Fruit fly (Drosophila melanogaster): ENCODE results near the gene CG15478.
A peak's percentile ranks its signal among the peaks of the same experiment; 100 is the strongest.

Gene CG15478

DNA sequence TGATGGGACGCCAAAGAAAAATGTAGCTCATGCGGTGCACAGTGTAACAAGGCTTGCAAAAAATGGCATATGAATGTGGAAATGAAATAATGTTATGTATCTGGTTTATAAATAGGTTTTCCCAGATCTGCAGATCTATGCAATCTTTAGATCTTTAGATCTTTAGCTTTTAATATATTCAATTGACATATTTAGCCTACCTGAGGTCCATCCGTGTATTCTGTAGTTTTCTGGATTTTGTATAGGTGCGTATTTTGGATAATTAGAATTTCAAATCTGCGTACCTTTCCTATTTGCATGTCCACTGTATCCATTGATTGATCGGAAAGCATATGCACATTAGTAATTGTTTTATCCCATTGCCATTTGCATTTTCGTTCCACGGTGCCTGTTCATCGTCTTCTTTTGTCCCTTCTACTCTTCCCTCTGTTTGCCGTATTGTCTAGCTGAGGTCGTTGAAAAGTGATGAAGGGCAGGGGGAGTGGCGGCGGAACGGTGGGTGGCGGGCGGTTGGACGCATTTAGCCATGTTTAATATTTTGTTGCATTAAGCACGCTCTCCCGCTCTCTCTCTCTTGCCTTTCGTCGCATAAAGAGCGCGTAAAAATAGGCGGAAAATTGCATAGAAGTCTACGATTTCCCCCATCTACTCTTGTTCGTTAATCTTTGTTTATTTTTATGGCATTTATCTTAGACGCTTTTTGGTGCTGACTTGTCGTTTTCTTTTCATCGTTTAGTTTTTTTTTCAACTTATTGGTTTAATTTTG lies 8.6 kb downstream of the CG15478 start, which contains the start of gene CHES-1-like (continued):
- TF ChIP-seq CG2202 (tag; optimal IDR thresholded peaks at IDR 0.05) (peak; percentile 74), CG1024 (GFP tag; IDR thresholded peaks at IDR 0.05) (no peak), CG3163 (GFP tag; optimal IDR thresholded peaks at IDR 0.05) (peak; percentile 68), hb (GFP tag; IDR thresholded peaks at IDR 0.05; ENCODE audit: partially characterized antibody) (peak; percentile 54; the same call in 1 of the 3 replicates), CG10267 (tag; optimal IDR thresholded peaks at IDR 0.05) (peak; percentile 82), ERR (GFP tag; optimal IDR thresholded peaks at IDR 0.05) (peak; percentile 82), ash1 (GFP tag; optimal IDR thresholded peaks at IDR 0.05) (no peak), CG5953 (GFP tag; IDR thresholded peaks at IDR 0.05) (peak; percentile 31; the same call in 1 of the 2 replicates), chn (GFP tag; optimal IDR thresholded peaks at IDR 0.05) (peak; percentile 88), lilli (GFP tag; optimal IDR thresholded peaks at IDR 0.05) (peak; percentile 92), danr (GFP tag; IDR thresholded peaks at IDR 0.05) (peak; percentile 71), psq (GFP tag; optimal IDR thresholded peaks at IDR 0.05) (peak; percentile 55), Ravus (GFP tag; IDR thresholded peaks at IDR 0.05) (peak; percentile 39; the same call in 1 of the 2 replicates), CG34224 (GFP tag; IDR thresholded peaks at IDR 0.05; ENCODE audit: partially characterized antibody) (no peak), dmrt99B (tag; optimal IDR thresholded peaks at IDR 0.05) (peak; percentile 97), CG8388 (GFP tag; optimal IDR thresholded peaks at IDR 0.05) (peak; percentile 86), vvl (GFP tag; IDR thresholded peaks at IDR 0.05) (peak; percentile 83), CG42726 (GFP tag; IDR thresholded peaks at IDR 0.05; ENCODE audit: partially characterized antibody) (0 out of 2 replicates have a peak, but pooled peaks have one; percentile 15), E2f2 (GFP tag; IDR thresholded peaks at IDR 0.05) (peak; percentile 71), crc (GFP tag; optimal IDR thresholded peaks at IDR 0.05) (peak; percentile 87), slbo (GFP tag; IDR thresholded peaks at IDR 0.05) (peak; percentile 83), Mes4 (GFP tag; optimal IDR thresholded peaks at IDR 0.05) (peak; percentile 89), gem (tag; optimal IDR thresholded peaks at IDR 0.05) (peak; percentile 94), ewg (GFP tag; optimal IDR thresholded peaks at IDR 0.05) (peak; percentile 86), CG9727 (GFP tag; optimal IDR thresholded peaks at IDR 0.05) (peak; percentile 94), CG9817 (tag; optimal IDR thresholded peaks at IDR 0.05) (peak; percentile 79), kay (GFP tag; optimal IDR thresholded peaks at IDR 0.05) (peak; percentile 89), TFAM (GFP tag; optimal IDR thresholded peaks at IDR 0.05) (peak; percentile 80), CG3281 (GFP tag; optimal IDR thresholded peaks at IDR 0.05) (peak; percentile 91), pb (GFP tag; optimal IDR thresholded peaks at IDR 0.05) (peak; percentile 93), Scr (GFP tag; IDR thresholded peaks at IDR 0.05; ENCODE audit: partially characterized antibody) (0 out of 2 replicates have a peak, but pooled peaks have one; percentile 25), CHES-1-like (GFP tag; optimal IDR thresholded peaks at IDR 0.05) (peak; percentile 99), BtbVII (GFP tag; optimal IDR thresholded peaks at IDR 0.05) (peak; percentile 94), grau (tag; optimal IDR thresholded peaks at IDR 0.05) (peak; percentile 92), cad (GFP tag; optimal IDR thresholded peaks at IDR 0.05) (no peak), Meics (GFP tag; optimal IDR thresholded peaks at IDR 0.05) (peak; percentile 92), CG10462 (GFP tag; optimal IDR thresholded peaks at IDR 0.05) (peak; percentile 84), CG7271 (tag; optimal IDR thresholded peaks at IDR 0.05) (no peak), zf30C (GFP tag; optimal IDR thresholded peaks at IDR 0.05) (no peak), sisA (GFP tag; IDR thresholded peaks at IDR 0.05) (peak; percentile 80), fd3F (GFP tag; optimal IDR thresholded peaks at IDR 0.05) (peak; percentile 82), lov (optimal IDR thresholded peaks at IDR 0.05) (no peak), lov (GFP tag; IDR thresholded peaks at IDR 0.05) (peak; percentile 74; the same call in 1 of the 3 replicates), CG16813 (GFP tag; IDR thresholded peaks at IDR 0.05; ENCODE audit: partially characterized antibody) (no peak), ci (GFP tag; IDR thresholded peaks at IDR 0.05) (peak; percentile 80; the same call in 2 of the 3 replicates), CG4328 (GFP tag; optimal IDR thresholded peaks at IDR 0.05) (peak; percentile 85), CG30431 (GFP tag; optimal IDR thresholded peaks at IDR 0.05) (peak; percentile 89), Sry-δ (GFP tag; optimal IDR thresholded peaks at IDR 0.05) (peak; percentile 54), dm (GFP tag; optimal IDR thresholded peaks at IDR 0.05) (peak; percentile 84)

All from whole organism, embryonic.